Fruit fly (Drosophila melanogaster) whole organism, embryonic: ENCODE measurements around the gene Drs.

Experiments used
- Atf3 ChIP-seq: fragments of 200-800 bp; sonication (Bioruptor generic); optimal IDR thresholded peaks from 3 replicates; lab custom pipeline; 2016; ENCODE audit warnings: missing biosample characterization, missing genetic modification characterization
- B-H1 ChIP-seq: fragments of 200-800 bp; sonication (Bioruptor generic); IDR thresholded peaks from 3 replicates; pipeline ENCODE4 v1.3.6; 2022; ENCODE audit warnings: missing biosample characterization, missing genetic modification characterization
- CG11504 ChIP-seq: fragments of 200-800 bp; sonication (Bioruptor generic); optimal IDR thresholded peaks from 3 replicates; lab custom pipeline; 2019; ENCODE audit warnings: missing biosample characterization, mild to moderate bottlenecking, missing genetic modification characterization, moderate library complexity
- CG1233 ChIP-seq: fragments of 200-800 bp; sonication (Bioruptor generic); optimal IDR thresholded peaks from 4 replicates; lab custom pipeline; 2018; ENCODE audit warnings: missing biosample characterization, mild to moderate bottlenecking, missing genetic modification characterization
- CG14710 ChIP-seq: fragments of 200-800 bp; sonication (Bioruptor generic); optimal IDR thresholded peaks from 3 replicates; lab custom pipeline; 2019; ENCODE audit warnings: missing biosample characterization, mild to moderate bottlenecking, missing genetic modification characterization, moderate library complexity
- CG15601 ChIP-seq: fragments of 200-800 bp; sonication (Bioruptor generic); optimal IDR thresholded peaks from 3 replicates; lab custom pipeline; 2019; ENCODE audit warnings: missing biosample characterization, mild to moderate bottlenecking, missing genetic modification characterization, moderate library complexity
- CG16813 ChIP-seq: fragments of 200-800 bp; sonication (Bioruptor generic); IDR thresholded peaks from 3 replicates; pipeline ENCODE4 v1.3.6; 2022; ENCODE audit warnings: missing biosample characterization, missing genetic modification characterization; ENCODE audit not compliant: partially characterized antibody
- CG16815 ChIP-seq: fragments of 200-800 bp; sonication (Bioruptor generic); optimal IDR thresholded peaks from 3 replicates; lab custom pipeline; 2017; ENCODE audit warnings: missing biosample characterization, mild to moderate bottlenecking, missing genetic modification characterization
- CG2116 ChIP-seq: fragments of 200-800 bp; sonication (Bioruptor generic); optimal IDR thresholded peaks from 3 replicates; lab custom pipeline; 2018; ENCODE audit warnings: missing biosample characterization, mild to moderate bottlenecking, missing genetic modification characterization
- CG2712 ChIP-seq: fragments of 200-800 bp; optimal IDR thresholded peaks from 3 replicates; lab custom pipeline; 2019; ENCODE audit warnings: missing biosample characterization, mild to moderate bottlenecking, missing genetic modification characterization, moderate library complexity
- CG31365 ChIP-seq: fragments of 200-800 bp; sonication (Bioruptor generic); optimal IDR thresholded peaks from 2 replicates; lab custom pipeline; 2018; ENCODE audit warnings: missing biosample characterization, mild to moderate bottlenecking, missing genetic modification characterization
- CG31388 ChIP-seq: fragments of 200-800 bp; sonication (Bioruptor generic); optimal IDR thresholded peaks from 2 replicates; lab custom pipeline; 2016; ENCODE audit warnings: missing biosample characterization, missing genetic modification characterization
- CG42726 ChIP-seq: fragments of 200-800 bp; sonication (Bioruptor generic); IDR thresholded peaks from 2 replicates; pipeline ENCODE4 v1.3.6; 2022; ENCODE audit warnings: missing biosample characterization, missing genetic modification characterization; ENCODE audit not compliant: partially characterized antibody
- CG6854 ChIP-seq: fragments of 200-800 bp; sonication (Bioruptor generic); optimal IDR thresholded peaks from 3 replicates; lab custom pipeline; 2017; ENCODE audit warnings: missing biosample characterization, mild to moderate bottlenecking, missing genetic modification characterization
- CG7745 ChIP-seq: fragments of 200-800 bp; sonication (Bioruptor generic); optimal IDR thresholded peaks from 2 replicates; lab custom pipeline; 2018; ENCODE audit warnings: missing biosample characterization, mild to moderate bottlenecking, missing genetic modification characterization, moderate library complexity
- CG8089 ChIP-seq: fragments of 200-800 bp; sonication (Bioruptor generic); optimal IDR thresholded peaks from 3 replicates; lab custom pipeline; 2016; ENCODE audit warnings: missing biosample characterization, missing genetic modification characterization
- CG9437 ChIP-seq: fragments of 200-800 bp; sonication (Bioruptor generic); optimal IDR thresholded peaks from 2 replicates; lab custom pipeline; 2018; ENCODE audit warnings: missing biosample characterization, mild to moderate bottlenecking, missing genetic modification characterization
- Camta ChIP-seq: fragments of 200-800 bp; sonication (Bioruptor generic); optimal IDR thresholded peaks from 2 replicates; lab custom pipeline; 2016; ENCODE audit warnings: missing biosample characterization, missing genetic modification characterization
- Chrac-16 ChIP-seq: fragments of 200-800 bp; sonication (Bioruptor generic); optimal IDR thresholded peaks from 3 replicates; lab custom pipeline; 2016; ENCODE audit warnings: missing biosample characterization, missing genetic modification characterization
- Deaf1 ChIP-seq: fragments of 200-800 bp; optimal IDR thresholded peaks from 3 replicates; lab custom pipeline; 2019; ENCODE audit warnings: missing biosample characterization, mild to moderate bottlenecking, missing genetic modification characterization, moderate library complexity
- Dfd ChIP-seq, 2 experiments: fragments of >200 bp; optimal IDR thresholded peaks; 2 replicates each; lab custom pipeline; 2017; ENCODE audit warnings: missing biosample characterization in 2 of 2, missing genetic modification characterization in 2 of 2
- Dll ChIP-seq: fragments of 200-800 bp; sonication (Bioruptor generic); IDR thresholded peaks from 4 replicates; pipeline ENCODE4 v1.3.6; 2022; ENCODE audit warnings: missing biosample characterization, missing genetic modification characterization; ENCODE audit not compliant: partially characterized antibody
- Doc2 ChIP-seq: fragments of 200-800 bp; sonication (Bioruptor generic); IDR thresholded peaks from 2 replicates; pipeline ENCODE4 v1.3.6; 2022; ENCODE audit warnings: missing biosample characterization, missing genetic modification characterization
- HLH4C ChIP-seq: fragments of 200-800 bp; sonication (Bioruptor generic); IDR thresholded peaks from 3 replicates; pipeline ENCODE4 v1.3.6; 2022; ENCODE audit warnings: missing biosample characterization, missing genetic modification characterization; ENCODE audit not compliant: partially characterized antibody
- HmgZ ChIP-seq: fragments of 200-800 bp; sonication (Bioruptor generic); optimal IDR thresholded peaks from 2 replicates; lab custom pipeline; 2018; ENCODE audit warnings: missing biosample characterization, mild to moderate bottlenecking, missing genetic modification characterization
- Hr78 ChIP-seq, 2 experiments: fragments of 200-800 bp in 1 of 2; fragments of >200 bp in 1 of 2; sonication (Bioruptor generic) in 1 of 2; optimal IDR thresholded peaks; 2 replicates each; lab custom pipeline; 2017 to 2019; ENCODE audit warnings: missing biosample characterization in 2 of 2, missing genetic modification characterization in 2 of 2, mild to moderate bottlenecking in 1 of 2, moderate library complexity in 1 of 2
- Med ChIP-seq: fragments of 200-800 bp; sonication (Bioruptor generic); peaks from one replicate; lab custom pipeline; 2016; ENCODE audit warnings: missing biosample characterization, missing genetic modification characterization, mild to moderate bottlenecking, inconsistent platforms, moderate library complexity
- Ravus ChIP-seq: fragments of 200-800 bp; sonication (Bioruptor generic); IDR thresholded peaks from 2 replicates; pipeline ENCODE4 v1.3.6; 2022; ENCODE audit warnings: missing biosample characterization, missing genetic modification characterization
- Rfx ChIP-seq: fragments of 200-800 bp; sonication (Bioruptor generic); IDR thresholded peaks from 2 replicates; pipeline ENCODE4 v1.3.6; 2022; ENCODE audit warnings: missing biosample characterization, missing genetic modification characterization
- Side ChIP-seq: fragments of 200-800 bp; sonication (Bioruptor generic); optimal IDR thresholded peaks from 2 replicates; lab custom pipeline; 2016; ENCODE audit warnings: missing biosample characterization, missing genetic modification characterization
- Trl ChIP-seq, 3 experiments: fragments of >200 bp in 2 of 3; fragments of 200-800 bp in 1 of 3; sonication (Bioruptor generic) in 1 of 3; optimal IDR thresholded peaks; 2 replicates in 1 of 3; 3 replicates in 2 of 3; lab custom pipeline; 2016 to 2017; ENCODE audit warnings: missing biosample characterization in 1 of 3, missing genetic modification characterization in 1 of 3
- Vsx1 ChIP-seq: fragments of 200-800 bp; sonication (Bioruptor generic); optimal IDR thresholded peaks from 2 replicates; lab custom pipeline; 2017; ENCODE audit warnings: missing biosample characterization, mild to moderate bottlenecking, missing genetic modification characterization, missing genetic modification reagents
- abd-A ChIP-seq: fragments of 200-800 bp; sonication (Bioruptor generic); optimal IDR thresholded peaks from 3 replicates; lab custom pipeline; 2019; ENCODE audit warnings: missing biosample characterization, mild to moderate bottlenecking, missing genetic modification characterization, moderate library complexity
- ap ChIP-seq: fragments of 200-800 bp; sonication (Bioruptor generic); IDR thresholded peaks from 2 replicates; pipeline ENCODE4 v1.3.6; 2022; ENCODE audit warnings: missing biosample characterization, missing genetic modification characterization
- ash1 ChIP-seq: fragments of 200-800 bp; sonication (Bioruptor generic); optimal IDR thresholded peaks from 2 replicates; lab custom pipeline; 2018; ENCODE audit warnings: missing biosample characterization, mild to moderate bottlenecking, missing genetic modification characterization
- ato ChIP-seq: fragments of 200-800 bp; sonication (Bioruptor generic); IDR thresholded peaks from 2 replicates; pipeline ENCODE4 v1.3.6; 2022; ENCODE audit warnings: missing biosample characterization, missing genetic modification characterization; ENCODE audit not compliant: partially characterized antibody
- caup ChIP-seq: fragments of 200-800 bp; sonication (Bioruptor generic); optimal IDR thresholded peaks from 3 replicates; lab custom pipeline; 2017; ENCODE audit warnings: missing biosample characterization, mild to moderate bottlenecking, missing genetic modification characterization, moderate library complexity; ENCODE audit not compliant: severe bottlenecking
- eve ChIP-seq, 2 experiments: fragments of >200 bp; optimal IDR thresholded peaks; 2 replicates each; lab custom pipeline; 2017; ENCODE audit warnings: missing biosample characterization in 2 of 2, missing genetic modification characterization in 2 of 2
- fd96Cb ChIP-seq: fragments of 200-800 bp; sonication (Bioruptor generic); optimal IDR thresholded peaks from 2 replicates; lab custom pipeline; 2018; ENCODE audit warnings: missing biosample characterization, mild to moderate bottlenecking, missing genetic modification characterization, moderate library complexity
- jigr1 ChIP-seq: fragments of 200-800 bp; sonication (Bioruptor generic); IDR thresholded peaks from 3 replicates; pipeline ENCODE4 v1.3.6; 2022; ENCODE audit warnings: missing biosample characterization, missing genetic modification characterization
- oc ChIP-seq: fragments of 200-800 bp; sonication (Bioruptor generic); optimal IDR thresholded peaks from 2 replicates; lab custom pipeline; 2018; ENCODE audit warnings: missing biosample characterization, mild to moderate bottlenecking, missing genetic modification characterization, moderate library complexity
- org-1 ChIP-seq: fragments of 200-800 bp; sonication (Bioruptor generic); optimal IDR thresholded peaks from 2 replicates; lab custom pipeline; 2017; ENCODE audit warnings: missing biosample characterization, missing genetic modification characterization
- pzg ChIP-seq: fragments of 200-800 bp; sonication (Bioruptor generic); optimal IDR thresholded peaks from 3 replicates; lab custom pipeline; 2018; ENCODE audit warnings: missing biosample characterization, mild to moderate bottlenecking, missing genetic modification characterization, moderate library complexity
- salm ChIP-seq: fragments of 200-800 bp; sonication (Bioruptor generic); optimal IDR thresholded peaks from 2 replicates; lab custom pipeline; 2018; ENCODE audit warnings: missing biosample characterization, mild to moderate bottlenecking, missing genetic modification characterization
- tna ChIP-seq: fragments of 200-800 bp; sonication (Bioruptor generic); IDR thresholded peaks from 2 replicates; pipeline ENCODE4 v1.3.6; 2022; ENCODE audit warnings: missing biosample characterization, missing genetic modification characterization; ENCODE audit not compliant: partially characterized antibody
- tup ChIP-seq: fragments of 200-800 bp; sonication (Bioruptor generic); optimal IDR thresholded peaks from 2 replicates; lab custom pipeline; 2016; ENCODE audit warnings: missing biosample characterization, mild to moderate bottlenecking, missing genetic modification characterization, moderate library complexity
- vfl ChIP-seq: fragments of 200-800 bp; sonication (Bioruptor generic); optimal IDR thresholded peaks from 2 replicates; lab custom pipeline; 2016; ENCODE audit warnings: missing biosample characterization, missing genetic modification characterization

Drs gene

dm6 chr3L:3394854-3395723 is 25.7 kb downstream of the Drs start (continued):
- TF ChIP-seq CG2712 (tag; lab: Kevin White, UChicago) (peak; percentile 93), pzg (GFP tag; lab: Kevin White, UChicago) (no peak), Trl (optimal IDR thresholded peaks at IDR 0.05; lab: Kevin White, UChicago) (no peak), Trl (GFP tag; optimal IDR thresholded peaks at IDR 0.05; lab: Kevin White, UChicago) (peak; percentile 88), Dfd (GFP tag; optimal IDR thresholded peaks at IDR 0.05; lab: Kevin White, UChicago) (no peak), CG7745 (tag; lab: Kevin White, UChicago) (peak; percentile 70), salm (tag; lab: Kevin White, UChicago) (peak; percentile 65), ash1 (GFP tag; lab: Kevin White, UChicago) (no peak), Med (GFP tag; lab: Kevin White, UChicago) (peak; percentile 98), CG15601 (tag; lab: Kevin White, UChicago) (peak; percentile 95), fd96Cb (tag; lab: Kevin White, UChicago) (peak; percentile 93), CG11504 (tag; lab: Kevin White, UChicago) (peak; percentile 86), Deaf1 (tag; lab: Kevin White, UChicago) (peak; percentile 4), CG9437 (peak; percentile 87), CG1233 (GFP tag; lab: Kevin White, UChicago) (peak; percentile 58), Ravus (GFP tag; lab: Robert Waterston, UW) (peak; percentile 30), Hr78 (GFP tag; optimal IDR thresholded peaks at IDR 0.05; lab: Kevin White, UChicago) (peak in 1 of 2 experiments; percentile 84), Side (GFP tag; lab: Kevin White, UChicago) (peak; percentile 76), CG16815 (GFP tag; lab: Kevin White, UChicago) (peak; percentile 93), oc (tag; lab: Kevin White, UChicago) (peak; percentile 89), CG2116 (GFP tag; lab: Kevin White, UChicago) (peak; percentile 71), ap (GFP tag; lab: Robert Waterston, UW) (peak; percentile 93), CG31388 (peak; percentile 80), tup (peak; percentile 81), HmgZ (peak; percentile 6), CG31365 (peak; percentile 48), HLH4C (GFP tag; lab: Robert Waterston, UW) (no peak), Atf3 (peak; percentile 94), org-1 (GFP tag; lab: Kevin White, UChicago) (peak; percentile 85), B-H1 (GFP tag; lab: Robert Waterston, UW) (peak; percentile 86), CG8089 (GFP tag; lab: Kevin White, UChicago) (peak; percentile 94), tna (GFP tag; lab: Robert Waterston, UW) (no peak), jigr1 (GFP tag; lab: Robert Waterston, UW) (peak; percentile 85), Doc2 (GFP tag; lab: Robert Waterston, UW) (0 out of 2 replicates have a peak, but pooled peaks have one; percentile 40), Camta (GFP tag; lab: Kevin White, UChicago) (peak; percentile 94), abd-A (tag; lab: Kevin White, UChicago) (no peak), Vsx1 (GFP tag; lab: Kevin White, UChicago) (peak; percentile 68), Rfx (GFP tag; lab: Robert Waterston, UW) (no peak), vfl (GFP tag; lab: Kevin White, UChicago) (no peak), ato (GFP tag; lab: Robert Waterston, UW) (no peak), eve (GFP tag; optimal IDR thresholded peaks at IDR 0.05; lab: Kevin White, UChicago) (peak; percentile 92 to 96), caup (peak; percentile 49), Dll (GFP tag; lab: Robert Waterston, UW) (no peak), CG6854 (no peak), CG16813 (no peak), CG14710 (tag; lab: Kevin White, UChicago) (peak; percentile 94), CG42726 (GFP tag; lab: Robert Waterston, UW) (no peak), Chrac-16 (GFP tag; lab: Kevin White, UChicago) (peak; percentile 90)
